Fruit fly (Drosophila melanogaster): ENCODE results near the gene Nup154.

- TF ChIP-seq Vsx2 (GFP tag; optimal IDR thresholded peaks at IDR 0.05; ENCODE audit: partially characterized antibody) (peak; percentile 93), h (GFP tag; optimal IDR thresholded peaks at IDR 0.05) (no peak), usp (GFP tag; optimal IDR thresholded peaks at IDR 0.05) (no peak), rgr (GFP tag; optimal IDR thresholded peaks at IDR 0.05) (no peak), lola (GFP tag; optimal IDR thresholded peaks at IDR 0.05) (no peak)
These were observed 17.2 kb upstream of the Nup154 start, which contains the start of the genes piwi and CG12253 for dm6 chr2L:10987370-10987853.

All from whole organism, wandering third instar larva.